Fruit fly (Drosophila melanogaster) whole organism, embryonic: ENCODE results near the gene CG3632.
A peak's percentile ranks its signal among the peaks of the same experiment; 100 is the strongest.

Experiments used
- ATbp ChIP-seq: fragments of 200-800 bp; sonication (Bioruptor generic); optimal IDR thresholded peaks from 2 replicates; lab custom pipeline; 2017; ENCODE audit warnings: missing biosample characterization, mild to moderate bottlenecking, missing genetic modification characterization, missing genetic modification reagents
- Atf-2 ChIP-seq: fragments of 200-800 bp; sonication (Bioruptor generic); optimal IDR thresholded peaks from 2 replicates; lab custom pipeline; 2016; ENCODE audit warnings: missing biosample characterization, missing genetic modification characterization
- BtbVII ChIP-seq: fragments of 200-800 bp; sonication (Bioruptor generic); optimal IDR thresholded peaks from 3 replicates; lab custom pipeline; 2017; ENCODE audit warnings: missing biosample characterization, mild to moderate bottlenecking, missing genetic modification characterization
- C15 ChIP-seq: fragments of 200-800 bp; sonication (Bioruptor generic); IDR thresholded peaks from 3 replicates; pipeline ENCODE4 v1.3.6; 2022; ENCODE audit warnings: missing biosample characterization, missing genetic modification characterization
- CG11696 ChIP-seq: fragments of 200-800 bp; sonication (Bioruptor generic); IDR thresholded peaks from 2 replicates; pipeline ENCODE4 v1.3.6; 2022; ENCODE audit warnings: missing biosample characterization, missing genetic modification characterization
- CG14710 ChIP-seq: fragments of 200-800 bp; sonication (Bioruptor generic); optimal IDR thresholded peaks from 3 replicates; lab custom pipeline; 2019; ENCODE audit warnings: missing biosample characterization, mild to moderate bottlenecking, missing genetic modification characterization, moderate library complexity
- CG1529 ChIP-seq: fragments of 200-800 bp; sonication (Bioruptor generic); optimal IDR thresholded peaks from 3 replicates; lab custom pipeline; 2018; ENCODE audit warnings: missing biosample characterization, missing genetic modification characterization
- CG1603 ChIP-seq: fragments of 200-800 bp; sonication (Bioruptor generic); optimal IDR thresholded peaks from 2 replicates; lab custom pipeline; 2019; ENCODE audit warnings: missing biosample characterization, mild to moderate bottlenecking, missing genetic modification characterization, moderate library complexity
- CG17568 ChIP-seq: fragments of 200-800 bp; sonication (Bioruptor generic); optimal IDR thresholded peaks from 2 replicates; lab custom pipeline; 2018; ENCODE audit warnings: missing biosample characterization, mild to moderate bottlenecking, missing genetic modification characterization, moderate library complexity
- CG1792 ChIP-seq: fragments of 200-800 bp; sonication (Bioruptor generic); optimal IDR thresholded peaks from 2 replicates; lab custom pipeline; 2016; ENCODE audit warnings: missing biosample characterization, missing genetic modification characterization
- CG31224 ChIP-seq: fragments of 200-800 bp; sonication (Bioruptor generic); IDR thresholded peaks from 2 replicates; pipeline ENCODE4 v1.3.6; 2022; ENCODE audit warnings: missing biosample characterization, missing genetic modification characterization
- CG31365 ChIP-seq: fragments of 200-800 bp; sonication (Bioruptor generic); optimal IDR thresholded peaks from 2 replicates; lab custom pipeline; 2018; ENCODE audit warnings: missing biosample characterization, mild to moderate bottlenecking, missing genetic modification characterization
- CG3838 ChIP-seq: fragments of 200-800 bp; sonication (Bioruptor generic); optimal IDR thresholded peaks from 3 replicates; lab custom pipeline; 2016; ENCODE audit warnings: missing biosample characterization, missing genetic modification characterization
- CG4404 ChIP-seq: fragments of 200-800 bp; sonication (Bioruptor generic); IDR thresholded peaks from 2 replicates; pipeline ENCODE4 v1.3.6; 2022; ENCODE audit warnings: missing biosample characterization, missing genetic modification characterization
- CG6791 ChIP-seq: fragments of 200-800 bp; sonication (Bioruptor generic); IDR thresholded peaks from 3 replicates; pipeline ENCODE4 v1.3.6; 2022; ENCODE audit warnings: missing biosample characterization, missing genetic modification characterization; ENCODE audit not compliant: partially characterized antibody
- CG7839 ChIP-seq: fragments of 200-800 bp; sonication (Bioruptor generic); optimal IDR thresholded peaks from 3 replicates; lab custom pipeline; 2018; ENCODE audit warnings: missing biosample characterization, mild to moderate bottlenecking, missing genetic modification characterization, moderate library complexity
- CoRest ChIP-seq: fragments of 200-800 bp; sonication (Bioruptor generic); optimal IDR thresholded peaks from 3 replicates; lab custom pipeline; 2018; ENCODE audit warnings: missing biosample characterization, mild to moderate bottlenecking, missing genetic modification characterization, moderate library complexity
- Fer2 ChIP-seq: fragments of 200-800 bp; sonication (Bioruptor generic); optimal IDR thresholded peaks from 2 replicates; lab custom pipeline; 2018; ENCODE audit warnings: missing biosample characterization, mild to moderate bottlenecking, missing genetic modification characterization, moderate library complexity
- H15 ChIP-seq: fragments of 200-800 bp; sonication (Bioruptor generic); IDR thresholded peaks from 3 replicates; pipeline ENCODE4 v1.3.6; 2022; ENCODE audit warnings: missing biosample characterization, missing genetic modification characterization
- Hmx ChIP-seq: fragments of 200-800 bp; sonication (Bioruptor generic); optimal IDR thresholded peaks from 2 replicates; lab custom pipeline; 2016; ENCODE audit warnings: missing biosample characterization, missing genetic modification characterization
- Kr ChIP-seq: fragments of 200-800 bp; sonication (Bioruptor generic); optimal IDR thresholded peaks from 2 replicates; lab custom pipeline; 2017; ENCODE audit warnings: missing biosample characterization, mild to moderate bottlenecking, missing genetic modification characterization
- Med ChIP-seq: fragments of 200-800 bp; sonication (Bioruptor generic); peaks from one replicate; lab custom pipeline; 2016; ENCODE audit warnings: missing biosample characterization, missing genetic modification characterization, mild to moderate bottlenecking, inconsistent platforms, moderate library complexity
- NC2β ChIP-seq: fragments of 200-800 bp; sonication (Bioruptor generic); optimal IDR thresholded peaks from 2 replicates; lab custom pipeline; 2016; ENCODE audit warnings: missing biosample characterization, missing genetic modification characterization
- Nf-YA ChIP-seq: fragments of 200-800 bp; sonication (Bioruptor generic); IDR thresholded peaks from 2 replicates; pipeline ENCODE4 v1.3.6; 2022; ENCODE audit warnings: missing biosample characterization, missing genetic modification characterization
- Ptx1 ChIP-seq: fragments of 200-800 bp; sonication (Bioruptor generic); IDR thresholded peaks from 2 replicates; pipeline ENCODE4 v1.3.6; 2022; ENCODE audit warnings: missing biosample characterization, missing genetic modification characterization
- Spps ChIP-seq: fragments of 200-800 bp; sonication (Bioruptor generic); optimal IDR thresholded peaks from 2 replicates; lab custom pipeline; 2018; ENCODE audit warnings: missing biosample characterization, mild to moderate bottlenecking, missing genetic modification characterization
- Tbp ChIP-seq: fragments of >200 bp; optimal IDR thresholded peaks from 2 replicates; lab custom pipeline; 2018; ENCODE audit warnings: missing biosample characterization, missing genetic modification characterization
- ap ChIP-seq: fragments of 200-800 bp; sonication (Bioruptor generic); IDR thresholded peaks from 2 replicates; pipeline ENCODE4 v1.3.6; 2022; ENCODE audit warnings: missing biosample characterization, missing genetic modification characterization
- bab2 ChIP-seq: fragments of 200-800 bp; sonication (Bioruptor generic); optimal IDR thresholded peaks from 2 replicates; lab custom pipeline; 2016; ENCODE audit warnings: missing biosample characterization, missing genetic modification characterization
- bigmax ChIP-seq: fragments of 200-800 bp; sonication (Bioruptor generic); optimal IDR thresholded peaks from 2 replicates; lab custom pipeline; 2018; ENCODE audit warnings: missing biosample characterization, mild to moderate bottlenecking, missing genetic modification characterization
- cato ChIP-seq: fragments of 200-800 bp; sonication (Bioruptor generic); optimal IDR thresholded peaks from 2 replicates; lab custom pipeline; 2016; ENCODE audit warnings: missing biosample characterization, missing genetic modification characterization, borderline replicate concordance
- dimm ChIP-seq: fragments of 200-800 bp; sonication (Bioruptor generic); IDR thresholded peaks from 2 replicates; pipeline ENCODE4 v1.3.6; 2022; ENCODE audit warnings: missing biosample characterization, missing genetic modification characterization
- fd102C ChIP-seq: fragments of 200-800 bp; sonication (Bioruptor generic); optimal IDR thresholded peaks from 2 replicates; lab custom pipeline; 2018; ENCODE audit warnings: missing biosample characterization, mild to moderate bottlenecking, missing genetic modification characterization, moderate library complexity
- ftz-f1 ChIP-seq: fragments of 200-800 bp; sonication (Bioruptor generic); optimal IDR thresholded peaks from 2 replicates; lab custom pipeline; 2016; ENCODE audit warnings: missing biosample characterization, missing genetic modification characterization
- gcm2 ChIP-seq: fragments of 200-800 bp; sonication (Bioruptor generic); optimal IDR thresholded peaks from 2 replicates; lab custom pipeline; 2016; ENCODE audit warnings: missing biosample characterization, missing genetic modification characterization
- gem ChIP-seq: fragments of 200-800 bp; sonication (Bioruptor generic); optimal IDR thresholded peaks from 2 replicates; lab custom pipeline; 2019; ENCODE audit warnings: missing biosample characterization, mild to moderate bottlenecking, missing genetic modification characterization, moderate library complexity
- gfzf ChIP-seq: fragments of 200-800 bp; sonication (Bioruptor generic); optimal IDR thresholded peaks from 2 replicates; lab custom pipeline; 2016; ENCODE audit warnings: missing biosample characterization, mild to moderate bottlenecking, missing genetic modification characterization, moderate library complexity
- kay ChIP-seq: fragments of 200-800 bp; sonication (Bioruptor generic); optimal IDR thresholded peaks from 2 replicates; lab custom pipeline; 2016; ENCODE audit warnings: missing biosample characterization, missing genetic modification characterization
- luna ChIP-seq: fragments of 200-800 bp; sonication (Bioruptor generic); optimal IDR thresholded peaks from 2 replicates; lab custom pipeline; 2016; ENCODE audit warnings: missing biosample characterization, missing genetic modification characterization
- mirr ChIP-seq: fragments of 200-800 bp; sonication (Bioruptor generic); optimal IDR thresholded peaks from 3 replicates; lab custom pipeline; 2018; ENCODE audit warnings: missing biosample characterization, mild to moderate bottlenecking, missing genetic modification characterization
- onecut ChIP-seq: fragments of 200-800 bp; sonication (Bioruptor generic); IDR thresholded peaks from 2 replicates; pipeline ENCODE4 v1.3.6; 2022; ENCODE audit warnings: missing biosample characterization, missing genetic modification characterization
- row ChIP-seq: fragments of 200-800 bp; sonication (Bioruptor generic); IDR thresholded peaks from 3 replicates; pipeline ENCODE4 v1.3.6; 2022; ENCODE audit warnings: missing biosample characterization, missing genetic modification characterization
- slou ChIP-seq: fragments of 200-800 bp; sonication (Bioruptor generic); optimal IDR thresholded peaks from 3 replicates; lab custom pipeline; 2016; ENCODE audit warnings: missing biosample characterization, missing genetic modification characterization
- ssp ChIP-seq: fragments of 200-800 bp; sonication (Bioruptor generic); IDR thresholded peaks from 2 replicates; pipeline ENCODE4 v1.3.6; 2022; ENCODE audit warnings: missing biosample characterization, missing genetic modification characterization
- sug ChIP-seq: fragments of 200-800 bp; optimal IDR thresholded peaks from 2 replicates; lab custom pipeline; 2019; ENCODE audit warnings: missing biosample characterization, mild to moderate bottlenecking, missing genetic modification characterization, moderate library complexity
- tgo ChIP-seq: fragments of 200-800 bp; sonication (Bioruptor generic); IDR thresholded peaks from 3 replicates; pipeline ENCODE4 v1.3.6; 2022; ENCODE audit warnings: missing biosample characterization, missing genetic modification characterization
- tin ChIP-seq: fragments of 200-800 bp; sonication (Bioruptor generic); optimal IDR thresholded peaks from 3 replicates; lab custom pipeline; 2016; ENCODE audit warnings: missing biosample characterization, missing genetic modification characterization
- z ChIP-seq: fragments of 200-800 bp; sonication (Bioruptor generic); IDR thresholded peaks from 3 replicates; pipeline ENCODE4 v1.3.6; 2022; ENCODE audit warnings: missing biosample characterization, missing genetic modification characterization
- zen ChIP-seq: fragments of 200-800 bp; sonication (Bioruptor generic); optimal IDR thresholded peaks from 3 replicates; lab custom pipeline; 2018; ENCODE audit warnings: missing biosample characterization, mild to moderate bottlenecking, missing genetic modification characterization, moderate library complexity
- zf30C ChIP-seq: fragments of 200-800 bp; sonication (Bioruptor generic); optimal IDR thresholded peaks from 3 replicates; lab custom pipeline; 2018; ENCODE audit warnings: missing biosample characterization, mild to moderate bottlenecking, missing genetic modification characterization
- zfh1 ChIP-seq: fragments of 200-800 bp; sonication (Bioruptor generic); IDR thresholded peaks from 3 replicates; pipeline ENCODE4 v1.3.6; 2022; ENCODE audit warnings: missing biosample characterization, missing genetic modification characterization

The CG3632 gene

DNA sequence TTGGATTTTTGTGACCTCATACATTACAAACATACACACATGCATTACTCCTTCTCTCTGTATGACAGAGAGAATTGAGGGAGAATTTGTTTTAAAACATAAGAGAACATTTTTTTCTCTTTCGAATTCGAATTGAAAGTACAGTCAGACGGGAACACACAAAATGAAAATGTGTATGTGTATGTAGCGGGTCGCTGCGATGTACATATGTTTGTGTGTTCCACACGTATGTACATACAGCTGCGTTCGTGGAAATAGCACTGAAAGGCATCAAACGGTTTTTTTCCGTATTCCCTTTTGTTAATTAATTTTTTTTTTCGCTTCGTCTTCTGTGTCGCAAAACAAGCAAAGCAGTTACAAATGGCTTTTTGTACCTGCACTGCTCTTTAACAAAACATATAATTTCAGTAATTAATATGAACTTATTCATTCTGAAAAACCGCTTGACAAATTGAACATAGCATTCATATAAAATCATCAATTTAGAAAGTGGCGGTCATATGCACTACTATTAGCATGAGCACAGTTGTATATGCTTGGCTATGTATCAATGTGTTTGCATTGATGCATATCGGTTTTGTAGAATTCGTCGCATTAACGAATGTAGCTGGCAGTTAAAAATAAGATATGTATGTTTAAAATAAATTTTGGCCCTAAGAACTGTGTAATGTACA lies 36.3 kb downstream of the CG3632 start (continued):
- TF ChIP-seq ftz-f1: no peak
- peak; percentile 98 for TF ChIP-seq CG7839 (tag; lab: Kevin White, UChicago)
- peak; percentile 92 for TF ChIP-seq tgo (GFP tag; lab: Robert Waterston, UW)
- peak; percentile 93 for TF ChIP-seq tin
- TF ChIP-seq CG1792: peak; percentile 92
- TF ChIP-seq ssp: peak; percentile 80
- TF ChIP-seq CG11696 (GFP tag; lab: Robert Waterston, UW): peak; percentile 98
- peak; percentile 61 for TF ChIP-seq bigmax
- peak; percentile 94 for TF ChIP-seq zen (tag; lab: Kevin White, UChicago)
- peak; percentile 92 for TF ChIP-seq CG4404 (GFP tag; lab: Robert Waterston, UW)
- TF ChIP-seq mirr: peak; percentile 96
- no peak for TF ChIP-seq gfzf (GFP tag; lab: Kevin White, UChicago)
- peak; percentile 73 for TF ChIP-seq ap
- peak; percentile 93 for TF ChIP-seq Ptx1 (GFP tag; lab: Robert Waterston, UW)
- peak; percentile 67; the same call in 1 of the 3 replicates for TF ChIP-seq C15 (GFP tag; lab: Robert Waterston, UW)
- peak; percentile 95 for TF ChIP-seq CG1529
- TF ChIP-seq luna: peak; percentile 87
- peak; percentile 90 for TF ChIP-seq CG3838 (GFP tag; lab: Kevin White, UChicago)
- TF ChIP-seq CoRest: peak; percentile 99
- peak; percentile 65 for TF ChIP-seq fd102C
- peak; percentile 87 for TF ChIP-seq slou
- TF ChIP-seq row (GFP tag; lab: Robert Waterston, UW): peak; percentile 95
- TF ChIP-seq gem: peak; percentile 98
- TF ChIP-seq Nf-YA (GFP tag; lab: Robert Waterston, UW): peak; percentile 86
- peak; percentile 88 for TF ChIP-seq CG31224 (GFP tag; lab: Robert Waterston, UW)
- peak; percentile 62 for TF ChIP-seq Kr (GFP tag; lab: Kevin White, UChicago)
- peak; percentile 95 for TF ChIP-seq bab2 (GFP tag; lab: Kevin White, UChicago)
- TF ChIP-seq Spps (tag; lab: Kevin White, UChicago): peak; percentile 93
- TF ChIP-seq Med (GFP tag; lab: Kevin White, UChicago): peak; percentile 99
- peak; percentile 89 for TF ChIP-seq Fer2
- peak; percentile 92 for TF ChIP-seq zfh1
- peak; percentile 86 for TF ChIP-seq H15 (GFP tag; lab: Robert Waterston, UW)
- TF ChIP-seq CG17568: peak; percentile 93
- peak; percentile 90 for TF ChIP-seq NC2β (GFP tag; lab: Kevin White, UChicago)
- TF ChIP-seq gcm2 (GFP tag; lab: Kevin White, UChicago): peak; percentile 86
- no peak for TF ChIP-seq dimm
- peak; percentile 88 for TF ChIP-seq Hmx (GFP tag; lab: Kevin White, UChicago)
- peak; percentile 96 for TF ChIP-seq BtbVII (GFP tag; lab: Kevin White, UChicago)
- TF ChIP-seq CG14710 (tag; lab: Kevin White, UChicago): peak; percentile 96
- no peak for TF ChIP-seq CG6791 (GFP tag; lab: Robert Waterston, UW)
- TF ChIP-seq ATbp (GFP tag; lab: Kevin White, UChicago): peak; percentile 94
- TF ChIP-seq z: no peak
- peak; percentile 90 for TF ChIP-seq onecut (GFP tag; lab: Robert Waterston, UW)
- peak; percentile 18 for TF ChIP-seq zf30C (GFP tag; lab: Kevin White, UChicago)
- peak; percentile 89 for TF ChIP-seq CG1603 (tag; lab: Kevin White, UChicago)
- peak; percentile 94 for TF ChIP-seq Atf-2 (GFP tag; lab: Kevin White, UChicago)
- TF ChIP-seq CG31365 (tag; lab: Kevin White, UChicago): peak; percentile 84
- peak; percentile 95 for TF ChIP-seq sug
- TF ChIP-seq kay (GFP tag; lab: Kevin White, UChicago): peak; percentile 90
- peak; percentile 87 for TF ChIP-seq cato
- TF ChIP-seq Tbp (GFP tag; lab: Kevin White, UChicago): no peak
